Worm (Caenorhabditis elegans) whole organism, L4 larva: ENCODE results near the gene ttbk-8.2.

Source experiments
- F10B5.3 ChIP-seq: sonication (generic microtip); optimal IDR thresholded peaks from 2 replicates; lab custom pipeline; 2016; ENCODE audit warnings: mild to moderate bottlenecking, missing genetic modification characterization, missing compliant biosample characterization
- F26F4.8 ChIP-seq: fragments of 200-800 bp; sonication (Bioruptor generic); conservative IDR thresholded peaks from 2 replicates; pipeline ENCODE4 v1.3.6; 2022; ENCODE audit warnings: missing genetic modification characterization, missing compliant biosample characterization
- F37D6.2 ChIP-seq: sonication (generic microtip); optimal IDR thresholded peaks from 2 replicates; lab custom pipeline; 2016; ENCODE audit warnings: mild to moderate bottlenecking, missing genetic modification characterization, missing compliant biosample characterization
- F44E2.7 ChIP-seq: fragments of 200-800 bp; sonication (Bioruptor generic); IDR thresholded peaks from 2 replicates; pipeline ENCODE4 v2.1.2; 2022; ENCODE audit warnings: missing genetic modification characterization, missing compliant biosample characterization
- R02D3.7 ChIP-seq: fragments of 150-350 bp; sonication (generic microtip); optimal IDR thresholded peaks from 3 replicates; lab custom pipeline; 2014; ENCODE audit warnings: missing biosample characterization, missing genetic modification characterization
- T20F7.1 ChIP-seq: fragments of 200-800 bp; sonication (Bioruptor generic); optimal IDR thresholded peaks from 2 replicates; lab custom pipeline; 2018; ENCODE audit warnings: mild to moderate bottlenecking, missing genetic modification characterization, missing compliant biosample characterization
- T26A8.4 ChIP-seq: fragments of 200-800 bp; sonication (Bioruptor generic); IDR thresholded peaks from 2 replicates; pipeline ENCODE4 v1.3.6; 2022; ENCODE audit warnings: missing genetic modification characterization, missing compliant biosample characterization
- Y48G9A.11 ChIP-seq: fragments of 200-800 bp; sonication (Bioruptor generic); IDR thresholded peaks from 2 replicates; pipeline ENCODE4 v1.3.6; 2022; ENCODE audit warnings: missing genetic modification reagents, missing genetic modification characterization, missing compliant biosample characterization
- ama-1 ChIP-seq: fragments of 150-350 bp; optimal IDR thresholded peaks from 2 replicates; lab custom pipeline; 2014; ENCODE audit warnings: inconsistent platforms, mixed read lengths
- arid-1 ChIP-seq: fragments of 200-800 bp; sonication (Bioruptor generic); conservative IDR thresholded peaks from 2 replicates; pipeline ENCODE4 v1.3.6; 2022; ENCODE audit warnings: missing genetic modification reagents, missing genetic modification characterization, missing compliant biosample characterization
- attf-4 ChIP-seq: sonication (generic microtip); optimal IDR thresholded peaks from 3 replicates; lab custom pipeline; 2017; ENCODE audit warnings: missing biosample characterization, missing genetic modification characterization
- ceh-20 ChIP-seq: fragments of 200-800 bp; sonication (Bioruptor generic); IDR thresholded peaks from 2 replicates; pipeline ENCODE4 v1.3.6; 2022; ENCODE audit warnings: missing genetic modification reagents, missing genetic modification characterization, missing compliant biosample characterization
- ceh-44 ChIP-seq: fragments of 200-800 bp; sonication (Bioruptor generic); IDR thresholded peaks from 2 replicates; pipeline ENCODE4 v1.3.6; 2022; ENCODE audit warnings: missing genetic modification reagents, missing genetic modification characterization, missing compliant biosample characterization
- ceh-62 ChIP-seq: sonication (generic microtip); optimal IDR thresholded peaks from 2 replicates; lab custom pipeline; 2017; ENCODE audit warnings: missing biosample characterization, missing genetic modification characterization
- ces-1 ChIP-seq: fragments of 150-350 bp; sonication (generic microtip); optimal IDR thresholded peaks from 4 replicates; lab custom pipeline; 2014; ENCODE audit warnings: missing biosample characterization, missing genetic modification reagents, missing genetic modification characterization
- ctbp-1 ChIP-seq: fragments of 200-800 bp; sonication (Bioruptor generic); IDR thresholded peaks from 2 replicates; pipeline ENCODE4 v1.3.6; 2022; ENCODE audit warnings: missing genetic modification reagents, missing genetic modification characterization, missing compliant biosample characterization
- daf-12 ChIP-seq: fragments of 150-350 bp; optimal IDR thresholded peaks from 2 replicates; lab custom pipeline; 2014; ENCODE audit warnings: missing biosample characterization, missing genetic modification reagents, missing genetic modification characterization
- daf-16 ChIP-seq, 3 experiments: sonication (generic microtip); optimal IDR thresholded peaks; 2 replicates each; lab custom pipeline; 2016 to 2017; ENCODE audit warnings: missing genetic modification characterization in 3 of 3, missing genetic modification reagents in 3 of 3, mild to moderate bottlenecking in 2 of 3, missing compliant biosample characterization in 2 of 3, missing biosample characterization in 1 of 3, moderate library complexity in 1 of 3
- dmd-6 ChIP-seq: fragments of 200-800 bp; sonication (Bioruptor generic); IDR thresholded peaks from 2 replicates; pipeline ENCODE4 v1.3.6; 2022; ENCODE audit warnings: missing genetic modification reagents, missing genetic modification characterization, missing compliant biosample characterization
- dmd-9 ChIP-seq: fragments of 200-800 bp; sonication (Bioruptor generic); IDR thresholded peaks from 2 replicates; pipeline ENCODE4 v1.3.6; 2022; ENCODE audit warnings: missing genetic modification reagents, missing genetic modification characterization, missing compliant biosample characterization
- dpl-1 ChIP-seq: fragments of 150-350 bp; optimal IDR thresholded peaks from 2 replicates; lab custom pipeline; 2014; ENCODE audit warnings: missing biosample characterization, missing genetic modification reagents, missing genetic modification characterization
- fkh-10 ChIP-seq: fragments of 150-350 bp; optimal IDR thresholded peaks from 2 replicates; lab custom pipeline; 2014; ENCODE audit warnings: missing biosample characterization, missing genetic modification reagents, missing genetic modification characterization
- hlh-11 ChIP-seq: fragments of 200-800 bp; sonication (Bioruptor generic); optimal IDR thresholded peaks from 2 replicates; lab custom pipeline; 2018; ENCODE audit warnings: mild to moderate bottlenecking, missing genetic modification characterization, missing compliant biosample characterization
- hlh-30 ChIP-seq: sonication (generic microtip); optimal IDR thresholded peaks from 2 replicates; lab custom pipeline; 2017; ENCODE audit warnings: antibody characterized with exemption, mild to moderate bottlenecking, missing genetic modification characterization, missing compliant biosample characterization; ENCODE audit not compliant: insufficient read depth
- hmg-1.1 ChIP-seq: fragments of 200-800 bp; sonication (Bioruptor generic); IDR thresholded peaks from 2 replicates; pipeline ENCODE4 v1.3.6; 2022; ENCODE audit warnings: missing genetic modification reagents, missing genetic modification characterization, missing compliant biosample characterization
- jun-1 ChIP-seq: fragments of 150-350 bp; optimal IDR thresholded peaks from 2 replicates; lab custom pipeline; 2014; ENCODE audit warnings: missing biosample characterization, missing genetic modification reagents, missing genetic modification characterization
- lin-39 ChIP-seq: fragments of 150-350 bp; optimal IDR thresholded peaks from 2 replicates; lab custom pipeline; 2014; ENCODE audit warnings: missing biosample characterization, missing genetic modification reagents, missing genetic modification characterization
- lir-3 ChIP-seq: sonication (generic microtip); optimal IDR thresholded peaks from 2 replicates; lab custom pipeline; 2016; ENCODE audit warnings: mild to moderate bottlenecking, missing genetic modification characterization, missing compliant biosample characterization
- madf-5 ChIP-seq, 2 experiments: fragments of 200-800 bp; sonication (Bioruptor generic); IDR thresholded peaks; 2 replicates each; pipeline ENCODE4 v1.3.6; 2022; ENCODE audit warnings: missing compliant biosample characterization in 2 of 2, missing genetic modification characterization in 2 of 2
- nhr-11 ChIP-seq: fragments of 150-350 bp; optimal IDR thresholded peaks from 2 replicates; lab custom pipeline; 2014; ENCODE audit warnings: missing biosample characterization, missing genetic modification characterization
- nhr-237 ChIP-seq: sonication (generic microtip); optimal IDR thresholded peaks from 2 replicates; lab custom pipeline; 2017; ENCODE audit warnings: missing biosample characterization, missing genetic modification characterization
- nhr-25 ChIP-seq: sonication (generic microtip); optimal IDR thresholded peaks from 2 replicates; lab custom pipeline; 2017; ENCODE audit warnings: missing genetic modification characterization, mild to moderate bottlenecking, missing compliant biosample characterization, antibody characterized with exemption, moderate library complexity, borderline replicate concordance; ENCODE audit not compliant: insufficient read depth
- nhr-41 ChIP-seq: fragments of 200-800 bp; sonication (Bioruptor generic); IDR thresholded peaks from 2 replicates; pipeline ENCODE4 v1.3.6; 2022; ENCODE audit warnings: missing genetic modification reagents, missing genetic modification characterization, missing compliant biosample characterization
- nhr-42 ChIP-seq: fragments of 200-800 bp; sonication (Bioruptor generic); IDR thresholded peaks from 2 replicates; pipeline ENCODE4 v1.3.6; 2022; ENCODE audit warnings: missing genetic modification characterization, missing compliant biosample characterization
- pha-4 ChIP-seq, 2 experiments: fragments of 150-350 bp in 1 of 2; fragments of 200-800 bp in 1 of 2; sonication (Bioruptor generic) in 1 of 2; IDR thresholded peaks in 1 of 2; optimal IDR thresholded peaks in 1 of 2; 2 replicates each; pipeline versions ENCODE4 v1.3.6 to Lab custom; 2014 to 2022; ENCODE audit warnings: missing genetic modification characterization in 2 of 2, missing genetic modification reagents in 2 of 2, missing biosample characterization in 1 of 2, missing compliant biosample characterization in 1 of 2
- pqm-1 ChIP-seq: sonication (generic microtip); optimal IDR thresholded peaks from 2 replicates; lab custom pipeline; 2017; ENCODE audit warnings: missing biosample characterization, missing genetic modification characterization
- skn-1 ChIP-seq: fragments of 150-350 bp; optimal IDR thresholded peaks from 2 replicates; lab custom pipeline; 2014; ENCODE audit warnings: missing biosample characterization, missing genetic modification characterization
- tra-1 ChIP-seq: fragments of 200-800 bp; sonication (Bioruptor generic); IDR thresholded peaks from 2 replicates; pipeline ENCODE4 v1.3.6; 2022; ENCODE audit warnings: missing genetic modification reagents, missing genetic modification characterization, missing compliant biosample characterization
- unc-39 ChIP-seq: sonication (generic microtip); optimal IDR thresholded peaks from 2 replicates; lab custom pipeline; 2017; ENCODE audit warnings: missing biosample characterization, missing genetic modification characterization
- unc-62 ChIP-seq, 3 experiments: fragments of 150-350 bp in 1 of 3; sonication (generic microtip); optimal IDR thresholded peaks in 2 of 3; peaks in 1 of 3; 1 replicate in 1 of 3; 2 replicates in 2 of 3; lab custom pipeline; 2014 to 2017; ENCODE audit warnings: missing biosample characterization in 3 of 3, missing genetic modification characterization in 3 of 3, missing genetic modification reagents in 3 of 3, missing genotype in 1 of 3
- zag-1 ChIP-seq: fragments of 150-350 bp; optimal IDR thresholded peaks from 2 replicates; lab custom pipeline; 2014; ENCODE audit warnings: missing biosample characterization, missing genetic modification characterization
- zfp-3 ChIP-seq: fragments of 200-800 bp; sonication (Bioruptor generic); conservative IDR thresholded peaks from 2 replicates; pipeline ENCODE4 v1.3.6; 2022; ENCODE audit warnings: missing genetic modification reagents, missing genetic modification characterization, missing compliant biosample characterization
- ztf-7 ChIP-seq: fragments of 150-350 bp; optimal IDR thresholded peaks from 2 replicates; lab custom pipeline; 2014; ENCODE audit warnings: missing biosample characterization, missing genetic modification characterization

Gene ttbk-8.2

DNA sequence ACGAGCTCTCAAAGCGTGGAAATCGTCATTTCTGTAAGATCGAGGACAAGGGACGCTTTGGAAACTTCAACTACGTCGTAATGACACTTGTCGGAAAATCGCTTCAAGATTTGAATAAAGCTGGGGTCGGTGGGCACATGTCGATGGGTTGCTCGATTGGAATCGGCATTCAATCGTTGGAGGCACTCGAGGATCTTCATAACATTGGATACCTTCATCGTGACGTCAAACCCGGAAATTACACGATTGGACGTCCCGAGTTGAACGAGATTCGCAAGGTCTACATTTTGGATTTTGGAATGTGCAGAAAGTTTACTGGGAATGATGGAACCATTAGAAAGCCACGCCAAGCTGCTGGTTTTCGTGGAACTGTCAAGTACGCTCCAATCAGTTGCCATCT is 808 bp downstream of the ttbk-8.2 start:
- TF ChIP-seq attf-4 (tag; lab: Kevin White, UChicago): no peak
- no peak for TF ChIP-seq skn-1 (tag; lab: Kevin White, UChicago)
- no peak for TF ChIP-seq daf-16 (GFP tag; optimal IDR thresholded peaks at IDR 0.05; lab: Kevin White, UChicago)
- TF ChIP-seq daf-16 (tag; optimal IDR thresholded peaks at IDR 0.05; lab: Kevin White, UChicago): no peak
- peak in 1 of 2 experiments; percentile 96 for TF ChIP-seq unc-62 (GFP tag; optimal IDR thresholded peaks at IDR 0.05 in 1 of 2; lab: Kevin White, UChicago)
- no peak for TF ChIP-seq unc-62 (tag; optimal IDR thresholded peaks at IDR 0.05; lab: Kevin White, UChicago)
- TF ChIP-seq jun-1 (tag; lab: Kevin White, UChicago): no peak
- TF ChIP-seq ama-1 (lab: Kevin White, UChicago): no peak
- TF ChIP-seq ceh-62: no peak
- no peak for TF ChIP-seq unc-39 (tag; lab: Kevin White, UChicago)
- TF ChIP-seq, all 104 proteins: peak for 1

DNA sequence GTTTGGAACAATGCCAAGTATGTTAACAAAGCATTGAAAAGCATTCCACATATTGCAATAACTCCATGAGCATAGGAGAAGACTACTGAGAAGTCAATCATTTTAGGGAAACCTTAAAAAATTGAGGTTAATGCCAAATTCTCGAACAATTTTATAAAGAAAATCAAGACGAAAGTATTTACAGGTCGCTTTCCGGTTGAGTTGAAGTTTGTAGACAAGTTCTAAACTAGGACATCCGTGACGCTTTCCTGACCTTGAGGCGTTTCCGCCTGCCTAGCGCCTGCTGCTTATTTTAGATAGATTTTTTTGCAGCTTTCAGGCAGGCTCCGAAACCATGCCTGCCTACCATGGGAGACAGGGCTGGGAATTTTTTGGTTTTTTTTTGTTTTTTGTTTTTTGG is 3.8 kb downstream of the ttbk-8.2 start, which contains the start of gene srd-13:
Gene srd-13 (minus strand): TSS at position 101 of the 400 bp plus-strand sequence.
- no peak for TF ChIP-seq ceh-44 (GFP tag; lab: Robert Waterston, UW)
- TF ChIP-seq zfp-3 (GFP tag; lab: Robert Waterston, UW): no peak
- TF ChIP-seq nhr-41 (GFP tag; lab: Robert Waterston, UW): no peak
- TF ChIP-seq hmg-1.1 (GFP tag; lab: Robert Waterston, UW): no peak
- no peak for TF ChIP-seq arid-1 (GFP tag; lab: Robert Waterston, UW)
- no peak for TF ChIP-seq F10B5.3 (tag; lab: Kevin White, UChicago)
- TF ChIP-seq ctbp-1 (GFP tag; lab: Robert Waterston, UW): no peak
- TF ChIP-seq ceh-20 (GFP tag; lab: Robert Waterston, UW): no peak
- no peak for TF ChIP-seq pha-4 (GFP tag; IDR thresholded peaks at IDR 0.05; lab: Robert Waterston, UW)
- no peak for TF ChIP-seq pha-4 (tag; optimal IDR thresholded peaks at IDR 0.05; lab: Kevin White, UChicago)
- no peak for TF ChIP-seq ztf-7 (tag; lab: Kevin White, UChicago)
- TF ChIP-seq Y48G9A.11: no peak
- TF ChIP-seq F37D6.2: no peak
- no peak for TF ChIP-seq zag-1
- TF ChIP-seq madf-5 (GFP tag; IDR thresholded peaks at IDR 0.05; lab: Robert Waterston, UW): no peak
- TF ChIP-seq dmd-6: no peak

DNA sequence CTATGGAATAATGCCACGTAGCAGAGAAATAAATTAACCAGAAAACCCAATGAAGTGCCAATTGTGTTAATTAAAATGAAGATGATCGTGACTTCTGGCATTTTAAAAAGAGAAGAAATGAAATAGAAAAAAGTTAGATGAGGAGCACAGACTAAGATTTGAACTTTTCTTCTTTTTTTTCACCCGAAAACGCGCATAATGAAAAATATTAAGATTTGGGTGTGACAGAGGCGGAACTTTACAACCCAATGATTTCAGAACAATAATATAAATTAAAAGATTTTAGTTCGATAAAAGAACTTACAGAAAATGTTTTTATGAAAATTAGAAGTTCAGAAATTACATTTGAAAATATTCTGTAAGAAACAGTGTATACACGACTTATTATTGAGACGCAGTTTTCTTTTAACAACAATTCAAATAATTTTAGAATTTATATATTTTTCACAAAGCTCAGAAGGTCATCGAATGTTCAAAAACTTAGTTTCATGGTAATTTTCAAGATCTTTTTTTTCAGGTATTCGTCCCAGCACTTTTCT is 13.9 kb downstream of the ttbk-8.2 start, which contains the start of the genes srd-8 and B0547.2:
Gene srd-8 (minus strand): TSS at position 101 of the 539 bp plus-strand sequence.
Gene B0547.2 (plus strand): TSS at position 489 of the 539 bp plus-strand sequence.
- TF ChIP-seq T26A8.4 (GFP tag; lab: Robert Waterston, UW): no peak
- no peak for TF ChIP-seq tra-1 (GFP tag; lab: Robert Waterston, UW)
- no peak for TF ChIP-seq dmd-9 (GFP tag; lab: Robert Waterston, UW)
- TF ChIP-seq ces-1 (GFP tag; lab: Kevin White, UChicago): no peak
- TF ChIP-seq nhr-237 (tag; lab: Kevin White, UChicago): no peak
- TF ChIP-seq nhr-11 (tag; lab: Kevin White, UChicago): no peak

DNA sequence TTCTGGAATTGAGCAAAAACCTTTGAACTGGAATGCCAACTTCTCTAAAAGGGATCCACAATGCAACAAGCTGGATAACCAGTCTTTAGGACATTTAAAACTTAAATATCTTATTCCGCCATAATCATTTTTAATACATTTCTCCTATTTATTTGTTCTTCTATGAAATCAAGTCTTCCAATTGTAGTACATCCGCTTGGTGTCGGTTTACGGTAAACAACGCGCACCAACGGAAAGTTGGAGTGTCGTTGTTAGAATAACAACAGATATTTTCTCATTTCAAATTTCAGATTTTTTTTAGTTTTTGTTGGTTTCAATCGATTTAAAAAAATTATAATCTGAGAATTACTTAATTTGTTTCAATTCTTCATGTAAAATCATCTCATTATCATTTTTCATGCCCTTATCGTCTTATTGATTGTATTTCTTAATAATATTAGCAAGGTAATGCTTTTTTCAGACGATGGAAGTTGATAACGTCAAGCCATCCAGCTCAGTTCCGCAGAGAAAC is 17.4 kb downstream of the ttbk-8.2 start, which contains the start of gene csn-5:
Gene csn-5 (plus strand): TSS at position 461 of the 511 bp plus-strand sequence.
- TF ChIP-seq daf-16 (GFP tag; optimal IDR thresholded peaks at IDR 0.05; lab: Kevin White, UChicago) (no peak), daf-16 (tag; optimal IDR thresholded peaks at IDR 0.05; lab: Kevin White, UChicago) (peak; percentile 59), hlh-30 (tag; lab: Kevin White, UChicago) (peak; percentile 19), hlh-11 (tag; lab: Kevin White, UChicago) (no peak), T20F7.1 (GFP tag; lab: Kevin White, UChicago) (peak; percentile 93), nhr-25 (no peak), lin-39 (tag; lab: Kevin White, UChicago) (no peak), dpl-1 (GFP tag; lab: Kevin White, UChicago) (peak; percentile 12), R02D3.7 (tag; lab: Kevin White, UChicago) (peak; percentile 64), Y48G9A.11 (peak; percentile 92), fkh-10 (GFP tag; lab: Kevin White, UChicago) (no peak), pqm-1 (tag; lab: Kevin White, UChicago) (no peak), nhr-11 (tag; lab: Kevin White, UChicago) (no peak), daf-12 (tag; lab: Kevin White, UChicago) (no peak), ceh-62 (no peak), ztf-7 (tag; lab: Kevin White, UChicago) (no peak), F26F4.8 (GFP tag; lab: Robert Waterston, UW) (no peak), tra-1 (GFP tag; lab: Robert Waterston, UW) (no peak), hmg-1.1 (GFP tag; lab: Robert Waterston, UW) (no peak), nhr-42 (GFP tag; lab: Robert Waterston, UW) (no peak), skn-1 (tag; lab: Kevin White, UChicago) (no peak), lir-3 (tag; lab: Kevin White, UChicago) (no peak), F44E2.7 (GFP tag; lab: Robert Waterston, UW) (no peak)
